Fruit fly (Drosophila melanogaster): ENCODE data around the gene CG5946.

DNA sequence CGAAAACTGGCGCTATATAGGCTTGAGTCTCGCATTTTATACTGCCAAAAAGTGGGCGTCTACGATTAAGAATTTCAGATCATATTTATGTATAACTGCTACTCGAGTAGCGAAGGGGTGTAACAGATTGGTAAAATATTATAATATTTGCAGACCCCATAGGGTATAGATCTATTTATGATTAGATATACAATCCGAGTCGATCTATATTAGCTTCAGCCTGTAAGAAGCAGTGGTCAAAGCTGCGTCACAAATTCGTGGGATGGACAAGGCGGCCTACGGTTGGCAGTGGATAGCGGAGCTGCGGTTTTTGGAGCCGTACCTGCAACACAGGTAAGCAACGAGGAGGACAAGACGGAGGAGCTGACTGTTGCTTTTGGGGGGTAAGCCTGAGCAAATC, 7.4 kb downstream of the CG5946 start, which contains the start of gene Cubn2:
- TF ChIP-seq CG3847 (GFP tag; IDR thresholded peaks at IDR 0.05), result no peak
- no peak for TF ChIP-seq CG12391 (tag; optimal IDR thresholded peaks at IDR 0.05)
- no peak for TF ChIP-seq CG9932 (GFP tag; IDR thresholded peaks at IDR 0.05)
- no peak for TF ChIP-seq CG6654 (GFP tag; optimal IDR thresholded peaks at IDR 0.05)
- no peak for TF ChIP-seq HmgD (GFP tag; optimal IDR thresholded peaks at IDR 0.05)
- TF ChIP-seq CG6765 (GFP tag; optimal IDR thresholded peaks at IDR 0.05), result no peak
- TF ChIP-seq eyg (GFP tag; optimal IDR thresholded peaks at IDR 0.05), result no peak
- TF ChIP-seq yki (optimal IDR thresholded peaks at IDR 0.05), result no peak
- no peak for TF ChIP-seq Dll (GFP tag; IDR thresholded peaks at IDR 0.05; ENCODE audit: partially characterized antibody)
- no peak for TF ChIP-seq CG15073 (GFP tag; optimal IDR thresholded peaks at IDR 0.05)
- TF ChIP-seq ftz-f1 (GFP tag; optimal IDR thresholded peaks at IDR 0.05), result no peak
- TF ChIP-seq ara (GFP tag; IDR thresholded peaks at IDR 0.05), result no peak
- no peak for TF ChIP-seq toy (GFP tag; IDR thresholded peaks at IDR 0.05)
- TF ChIP-seq jing (GFP tag; optimal IDR thresholded peaks at IDR 0.05), result no peak

All from whole organism, embryonic.